Worm (Caenorhabditis elegans): Measurements from ENCODE around the gene dhs-25.
A peak's percentile ranks its signal among the peaks of the same experiment; 100 is the strongest.

Gene dhs-25

DNA sequence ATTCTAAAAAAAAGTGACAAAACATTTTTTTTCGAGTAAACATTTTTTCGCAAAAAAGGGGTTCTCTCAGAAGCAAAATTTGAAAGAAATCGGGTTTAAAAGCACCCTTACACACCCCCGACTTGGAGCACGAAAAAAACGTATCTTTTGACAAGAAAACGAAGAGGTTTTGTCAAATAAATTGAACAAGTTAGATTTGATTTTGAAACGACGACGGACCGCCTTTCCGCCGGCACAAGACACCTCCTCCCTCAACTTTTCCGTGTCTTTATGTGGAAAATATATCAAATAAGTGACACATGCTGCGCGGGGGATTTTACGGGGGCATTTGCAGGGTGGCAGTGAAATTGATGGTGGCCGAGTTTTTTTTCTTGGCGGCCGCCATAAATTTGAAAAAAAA, 18.3 kb upstream of the dhs-25 start:
- TF ChIP-seq ceh-9 (tag; optimal IDR thresholded peaks at IDR 0.05), result no peak
- TF ChIP-seq fkh-2 (tag; optimal IDR thresholded peaks at IDR 0.05), result no peak
- TF ChIP-seq pha-4 (tag; optimal IDR thresholded peaks at IDR 0.05), result no peak
- peak; percentile 79 for TF ChIP-seq fkh-10 (GFP tag; optimal IDR thresholded peaks at IDR 0.05)
- TF ChIP-seq mml-1 (tag; optimal IDR thresholded peaks at IDR 0.05), result no peak

DNA sequence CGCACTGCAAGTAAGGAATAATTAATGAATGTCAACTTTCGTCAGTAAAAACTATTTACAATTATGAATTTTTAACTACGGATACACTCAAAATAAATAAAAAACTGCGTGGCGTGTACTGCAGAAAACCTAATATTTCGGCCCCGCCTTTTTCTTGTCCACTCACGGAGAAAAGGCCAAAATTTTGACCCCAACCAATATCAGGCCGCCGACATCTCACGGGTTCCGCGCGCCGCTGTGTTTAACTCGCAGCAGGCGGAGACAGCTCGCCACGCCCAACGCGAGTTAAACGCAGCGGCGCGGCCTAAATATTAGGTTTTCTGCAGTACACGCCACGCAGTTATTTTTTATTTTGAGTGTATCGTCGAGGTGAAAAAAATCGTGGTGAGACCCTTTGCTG, 15.1 kb upstream of the dhs-25 start:
- TF ChIP-seq jun-1 (tag; optimal IDR thresholded peaks at IDR 0.05) (no peak), fkh-10 (GFP tag; optimal IDR thresholded peaks at IDR 0.05) (no peak), snpc-4 (tag; optimal IDR thresholded peaks at IDR 0.05) (peak; percentile 10), nhr-11 (tag; optimal IDR thresholded peaks at IDR 0.05) (no peak)

DNA sequence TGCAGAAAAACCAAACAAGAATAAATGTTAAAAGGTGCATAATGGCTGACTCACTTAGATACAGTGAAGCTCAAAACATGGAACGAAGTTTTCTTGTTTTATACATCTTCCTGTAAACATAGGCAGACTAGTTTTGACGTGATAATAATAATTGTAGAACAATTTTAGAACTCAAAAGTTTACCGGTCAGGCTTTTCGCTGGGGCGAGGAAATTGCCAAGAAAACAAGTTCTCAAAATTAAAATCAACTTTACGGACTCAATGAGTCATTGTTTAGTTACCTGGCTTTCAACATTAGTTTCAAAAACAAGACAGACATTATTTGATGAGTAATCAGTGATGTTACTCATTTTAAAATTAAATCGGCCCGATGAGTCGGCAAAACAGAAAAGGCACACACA, 13.5 kb upstream of the dhs-25 start, which contains the start of gene D1005.5:
D1005.5 (minus strand) TSS at position 101 of the 400 bp plus-strand sequence.
- TF ChIP-seq jun-1 (tag; optimal IDR thresholded peaks at IDR 0.05) (no peak), nhr-237 (tag; optimal IDR thresholded peaks at IDR 0.05) (no peak), ceh-82 (tag; optimal IDR thresholded peaks at IDR 0.05) (no peak), ZK546.5 (tag; optimal IDR thresholded peaks at IDR 0.05) (no peak), egl-5 (tag; optimal IDR thresholded peaks at IDR 0.05) (no peak), fkh-10 (GFP tag; optimal IDR thresholded peaks at IDR 0.05) (no peak), nhr-28 (tag; optimal IDR thresholded peaks at IDR 0.05) (no peak), lin-15B (tag; optimal IDR thresholded peaks at IDR 0.05) (no peak), unc-39 (tag; optimal IDR thresholded peaks at IDR 0.05) (no peak), sea-2 (GFP tag; optimal IDR thresholded peaks at IDR 0.05) (no peak)

DNA sequence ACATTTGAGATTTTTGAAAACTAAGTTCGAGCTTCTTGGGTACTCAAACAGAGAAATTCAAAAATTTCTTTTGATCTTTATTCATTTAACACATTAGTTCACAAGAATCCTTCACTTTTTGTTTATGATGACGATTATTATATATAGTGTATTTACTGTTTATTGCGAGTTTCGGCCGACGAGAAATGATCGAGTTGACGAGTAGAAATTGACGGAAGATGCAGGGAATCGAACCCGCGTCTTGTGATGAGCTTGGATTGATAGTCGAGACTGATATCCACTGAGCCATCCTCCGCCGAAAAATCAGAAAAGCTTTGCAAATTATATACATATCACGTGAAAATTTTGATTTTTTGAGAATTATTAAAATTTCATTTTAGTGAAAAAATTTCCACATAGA, 12.5 kb upstream of the dhs-25 start:
- TF ChIP-seq egl-27 (tag; optimal IDR thresholded peaks at IDR 0.05) (no peak), fkh-2 (tag; optimal IDR thresholded peaks at IDR 0.05) (no peak), fkh-10 (GFP tag; optimal IDR thresholded peaks at IDR 0.05) (no peak), nhr-11 (tag; optimal IDR thresholded peaks at IDR 0.05) (no peak), fos-1 (tag; optimal IDR thresholded peaks at IDR 0.05) (no peak), nfya-1 (tag; optimal IDR thresholded peaks at IDR 0.05; ENCODE audit: insufficient read depth) (no peak), nhr-76 (tag; optimal IDR thresholded peaks at IDR 0.05) (no peak), egl-5 (tag; optimal IDR thresholded peaks at IDR 0.05) (no peak), pqm-1 (tag; optimal IDR thresholded peaks at IDR 0.05) (no peak), R02D3.7 (tag; optimal IDR thresholded peaks at IDR 0.05) (no peak), ztf-4 (tag; optimal IDR thresholded peaks at IDR 0.05) (no peak), eor-1 (tag; optimal IDR thresholded peaks at IDR 0.05) (no peak)

DNA sequence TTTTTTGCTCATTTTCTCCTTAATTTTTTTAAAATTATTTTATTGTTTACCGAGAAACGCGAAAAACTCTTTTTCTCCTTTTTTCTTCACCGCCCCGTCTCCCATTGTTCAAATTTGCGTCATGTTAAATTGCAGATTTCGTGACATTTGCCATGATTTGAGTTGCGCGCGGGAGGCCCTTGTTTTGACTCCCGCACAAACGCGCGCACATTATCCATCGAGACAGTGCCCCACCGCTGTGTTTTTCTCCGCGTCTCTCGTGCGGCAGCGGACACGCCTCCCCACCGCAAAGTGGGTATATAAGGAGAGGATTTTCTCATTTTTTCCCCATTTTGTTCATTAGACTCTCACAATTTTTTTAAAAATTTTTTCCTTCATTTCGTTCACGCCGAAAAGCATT, 10.3 kb upstream of the dhs-25 start:
- TF ChIP-seq mml-1 (tag; optimal IDR thresholded peaks at IDR 0.05) (no peak), unc-39 (tag; optimal IDR thresholded peaks at IDR 0.05) (no peak), unc-62 (GFP tag; optimal IDR thresholded peaks at IDR 0.05) (no peak), elt-3 (tag; optimal IDR thresholded peaks at IDR 0.05) (no peak), nhr-25 (tag; optimal IDR thresholded peaks at IDR 0.05) (no peak), eor-1 (tag; optimal IDR thresholded peaks at IDR 0.05) (no peak), ceh-28 (tag; optimal IDR thresholded peaks at IDR 0.05) (no peak)

DNA sequence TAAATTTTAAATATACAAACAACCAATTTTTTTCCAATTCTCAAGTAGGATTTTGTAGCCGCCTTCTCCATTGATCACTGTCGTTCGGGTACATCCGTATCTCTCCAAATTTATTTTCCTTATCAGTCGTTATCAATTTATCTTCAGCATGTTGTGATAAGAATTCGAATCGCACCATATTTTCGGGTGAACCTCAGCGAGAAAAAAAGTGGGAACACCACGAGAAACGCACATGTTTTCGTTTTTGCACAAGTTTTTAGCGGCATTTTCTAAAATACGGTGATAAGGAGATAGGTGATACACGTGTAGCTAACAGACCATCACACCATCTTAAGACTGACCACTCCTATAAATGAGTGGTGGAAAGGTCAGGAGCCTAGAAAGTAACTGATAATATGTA, 8.4 kb upstream of the dhs-25 start:
- TF ChIP-seq unc-62 (GFP tag; optimal IDR thresholded peaks at IDR 0.05) (no peak), egl-27 (tag; optimal IDR thresholded peaks at IDR 0.05) (peak; percentile 26), nhr-11 (tag; optimal IDR thresholded peaks at IDR 0.05) (no peak), pqm-1 (tag; optimal IDR thresholded peaks at IDR 0.05) (peak; percentile 92), elt-3 (tag; optimal IDR thresholded peaks at IDR 0.05) (peak; percentile 80 to 97 (median 91)), nhr-23 (tag; optimal IDR thresholded peaks at IDR 0.05) (peak; percentile 58), ZK546.5 (tag; optimal IDR thresholded peaks at IDR 0.05) (no peak), mdl-1 (tag; optimal IDR thresholded peaks at IDR 0.05) (peak; percentile 7), pha-4 (tag; optimal IDR thresholded peaks at IDR 0.05) (no peak), jun-1 (tag; optimal IDR thresholded peaks at IDR 0.05) (peak; percentile 74), mml-1 (tag; optimal IDR thresholded peaks at IDR 0.05) (no peak), ceh-28 (tag; optimal IDR thresholded peaks at IDR 0.05) (peak; percentile 7), nfya-1 (tag; optimal IDR thresholded peaks at IDR 0.05; ENCODE audit: insufficient read depth) (peak; percentile 10), nhr-237 (tag; optimal IDR thresholded peaks at IDR 0.05) (no peak), nhr-43 (tag; optimal IDR thresholded peaks at IDR 0.05; ENCODE audit: poor library complexity, severe bottlenecking) (peak; percentile 65), elt-2 (tag; optimal IDR thresholded peaks at IDR 0.05) (peak; percentile 96), R02D3.7 (tag; optimal IDR thresholded peaks at IDR 0.05) (peak; percentile 31), egl-5 (tag; optimal IDR thresholded peaks at IDR 0.05) (no peak), nhr-67 (tag; optimal IDR thresholded peaks at IDR 0.05) (no peak)
